Worm (Caenorhabditis elegans) whole organism, L4 larva: ENCODE results near the gene K01A11.3.
"Not testable (repeated sequence)": the region's sequence is repeated elsewhere in the genome, so short reads cannot be mapped to it uniquely, and the experiment has no call there.

Experiments
- T20F7.1 ChIP-seq: fragments of 200-800 bp; sonication (Bioruptor generic); optimal IDR thresholded peaks from 2 replicates; lab custom pipeline; 2018; ENCODE audit warnings: mild to moderate bottlenecking, missing genetic modification characterization, missing compliant biosample characterization
- ZK337.2 ChIP-seq: fragments of 200-800 bp; sonication (Bioruptor generic); IDR thresholded peaks from 2 replicates; pipeline ENCODE4 v1.3.6; 2022; ENCODE audit warnings: missing genetic modification reagents, missing genetic modification characterization, missing compliant biosample characterization
- ZK546.5 ChIP-seq, 2 experiments: sonication (generic microtip); optimal IDR thresholded peaks; 2 replicates each; lab custom pipeline; 2017; ENCODE audit warnings: missing biosample characterization in 2 of 2, missing genetic modification characterization in 2 of 2
- arid-1 ChIP-seq: fragments of 200-800 bp; sonication (Bioruptor generic); conservative IDR thresholded peaks from 2 replicates; pipeline ENCODE4 v1.3.6; 2022; ENCODE audit warnings: missing genetic modification reagents, missing genetic modification characterization, missing compliant biosample characterization
- ceh-28 ChIP-seq: fragments of 150-350 bp; optimal IDR thresholded peaks from 2 replicates; lab custom pipeline; 2014; ENCODE audit warnings: missing biosample characterization, missing genetic modification reagents, missing genetic modification characterization
- ceh-62 ChIP-seq: sonication (generic microtip); optimal IDR thresholded peaks from 2 replicates; lab custom pipeline; 2017; ENCODE audit warnings: missing biosample characterization, missing genetic modification characterization
- daf-16 ChIP-seq, 3 experiments: sonication (generic microtip); optimal IDR thresholded peaks; 2 replicates each; lab custom pipeline; 2016 to 2017; ENCODE audit warnings: missing genetic modification characterization in 3 of 3, missing genetic modification reagents in 3 of 3, mild to moderate bottlenecking in 2 of 3, missing compliant biosample characterization in 2 of 3, missing biosample characterization in 1 of 3, moderate library complexity in 1 of 3
- dmd-6 ChIP-seq: fragments of 200-800 bp; sonication (Bioruptor generic); IDR thresholded peaks from 2 replicates; pipeline ENCODE4 v1.3.6; 2022; ENCODE audit warnings: missing genetic modification reagents, missing genetic modification characterization, missing compliant biosample characterization
- fkh-10 ChIP-seq: fragments of 150-350 bp; optimal IDR thresholded peaks from 2 replicates; lab custom pipeline; 2014; ENCODE audit warnings: missing biosample characterization, missing genetic modification reagents, missing genetic modification characterization
- hif-1 ChIP-seq, 2 experiments: sonication (generic microtip); optimal IDR thresholded peaks; 2 replicates each; lab custom pipeline; 2016 to 2017; ENCODE audit warnings: missing compliant biosample characterization in 2 of 2, missing genetic modification characterization in 2 of 2, missing genetic modification reagents in 2 of 2, missing genotype in 2 of 2, mild to moderate bottlenecking in 1 of 2
- hlh-11 ChIP-seq: fragments of 200-800 bp; sonication (Bioruptor generic); optimal IDR thresholded peaks from 2 replicates; lab custom pipeline; 2018; ENCODE audit warnings: mild to moderate bottlenecking, missing genetic modification characterization, missing compliant biosample characterization
- jun-1 ChIP-seq: fragments of 150-350 bp; optimal IDR thresholded peaks from 2 replicates; lab custom pipeline; 2014; ENCODE audit warnings: missing biosample characterization, missing genetic modification reagents, missing genetic modification characterization
- lin-38 ChIP-seq: fragments of 200-800 bp; sonication (Bioruptor generic); IDR thresholded peaks from 2 replicates; pipeline ENCODE4 v1.3.6; 2022; ENCODE audit warnings: missing genetic modification reagents, missing genetic modification characterization, missing compliant biosample characterization
- lsy-2 ChIP-seq, 2 experiments: fragments of 150-350 bp in 1 of 2; sonication (generic microtip) in 1 of 2; optimal IDR thresholded peaks; 2 replicates each; lab custom pipeline; 2014 to 2017; ENCODE audit warnings: missing biosample characterization in 2 of 2, missing genetic modification characterization in 2 of 2
- madf-5 ChIP-seq, 2 experiments: fragments of 200-800 bp; sonication (Bioruptor generic); IDR thresholded peaks; 2 replicates each; pipeline ENCODE4 v1.3.6; 2022; ENCODE audit warnings: missing compliant biosample characterization in 2 of 2, missing genetic modification characterization in 2 of 2
- mdl-1 ChIP-seq, 2 experiments: fragments of 150-350 bp in 1 of 2; sonication (generic microtip) in 1 of 2; optimal IDR thresholded peaks; 2 replicates each; lab custom pipeline; 2014 to 2017; ENCODE audit warnings: missing biosample characterization in 2 of 2, missing genetic modification characterization in 2 of 2
- mdt-29 ChIP-seq: fragments of 200-800 bp; sonication (Bioruptor generic); IDR thresholded peaks from 2 replicates; pipeline ENCODE4 v1.3.6; 2022; ENCODE audit warnings: missing genetic modification reagents, missing genetic modification characterization, missing compliant biosample characterization
- nhr-28 ChIP-seq: fragments of 150-350 bp; optimal IDR thresholded peaks from 2 replicates; lab custom pipeline; 2014; ENCODE audit warnings: missing biosample characterization, missing genetic modification characterization
- nhr-48 ChIP-seq: sonication (generic microtip); optimal IDR thresholded peaks from 2 replicates; lab custom pipeline; 2016; ENCODE audit warnings: mild to moderate bottlenecking, missing genetic modification characterization, missing compliant biosample characterization
- nhr-76 ChIP-seq: fragments of 150-350 bp; optimal IDR thresholded peaks from 2 replicates; lab custom pipeline; 2014; ENCODE audit warnings: missing biosample characterization, missing genetic modification characterization
- nhr-77 ChIP-seq: fragments of 150-350 bp; optimal IDR thresholded peaks from 2 replicates; lab custom pipeline; 2014; ENCODE audit warnings: missing biosample characterization, missing genetic modification characterization
- pha-4 ChIP-seq, 2 experiments: fragments of 150-350 bp in 1 of 2; fragments of 200-800 bp in 1 of 2; sonication (Bioruptor generic) in 1 of 2; IDR thresholded peaks in 1 of 2; optimal IDR thresholded peaks in 1 of 2; 2 replicates each; pipeline versions ENCODE4 v1.3.6 to Lab custom; 2014 to 2022; ENCODE audit warnings: missing genetic modification characterization in 2 of 2, missing genetic modification reagents in 2 of 2, missing biosample characterization in 1 of 2, missing compliant biosample characterization in 1 of 2
- pqm-1 ChIP-seq: sonication (generic microtip); optimal IDR thresholded peaks from 2 replicates; lab custom pipeline; 2017; ENCODE audit warnings: missing biosample characterization, missing genetic modification characterization
- saeg-2 ChIP-seq: fragments of 200-800 bp; sonication (Bioruptor generic); IDR thresholded peaks from 2 replicates; pipeline ENCODE4 v1.3.6; 2022; ENCODE audit warnings: missing genetic modification reagents, missing genetic modification characterization, missing compliant biosample characterization
- sdz-12 ChIP-seq: fragments of 200-800 bp; sonication (Bioruptor generic); optimal IDR thresholded peaks from 2 replicates; lab custom pipeline; 2018; ENCODE audit warnings: mild to moderate bottlenecking, missing genetic modification characterization, missing compliant biosample characterization
- set-16 ChIP-seq: fragments of 200-800 bp; sonication (Bioruptor generic); IDR thresholded peaks from 2 replicates; pipeline ENCODE4 v1.3.6; 2022; ENCODE audit warnings: missing genetic modification reagents, missing genetic modification characterization, missing compliant biosample characterization
- snpc-1.2 ChIP-seq: fragments of 200-800 bp; sonication (Bioruptor generic); IDR thresholded peaks from 2 replicates; pipeline ENCODE4 v1.3.6; 2022; ENCODE audit warnings: missing genetic modification reagents, missing genetic modification characterization, missing compliant biosample characterization
- spr-1 ChIP-seq: sonication (generic microtip); optimal IDR thresholded peaks from 2 replicates; lab custom pipeline; 2016; ENCODE audit warnings: mild to moderate bottlenecking, missing genetic modification characterization, missing compliant biosample characterization
- unc-62 ChIP-seq, 3 experiments: fragments of 150-350 bp in 1 of 3; sonication (generic microtip); optimal IDR thresholded peaks in 2 of 3; peaks in 1 of 3; 1 replicate in 1 of 3; 2 replicates in 2 of 3; lab custom pipeline; 2014 to 2017; ENCODE audit warnings: missing biosample characterization in 3 of 3, missing genetic modification characterization in 3 of 3, missing genetic modification reagents in 3 of 3, missing genotype in 1 of 3
- zag-1 ChIP-seq: fragments of 150-350 bp; optimal IDR thresholded peaks from 2 replicates; lab custom pipeline; 2014; ENCODE audit warnings: missing biosample characterization, missing genetic modification characterization
- zfp-3 ChIP-seq: fragments of 200-800 bp; sonication (Bioruptor generic); conservative IDR thresholded peaks from 2 replicates; pipeline ENCODE4 v1.3.6; 2022; ENCODE audit warnings: missing genetic modification reagents, missing genetic modification characterization, missing compliant biosample characterization
- zip-2 ChIP-seq: fragments of 150-350 bp; optimal IDR thresholded peaks from 2 replicates; lab custom pipeline; 2014; ENCODE audit warnings: missing biosample characterization, missing genetic modification characterization

K01A11.3 gene

ce11 chrIII:3435152-3435551 is 17.3 kb downstream of the K01A11.3 start:
- peak in 1 of 2 experiments; percentile 51 for TF ChIP-seq mdl-1 (tag; optimal IDR thresholded peaks at IDR 0.05; lab: Kevin White, UChicago)
- TF ChIP-seq arid-1 (GFP tag; lab: Robert Waterston, UW) = no peak
- TF ChIP-seq hlh-11 = peak; percentile 41
- TF ChIP-seq madf-5 (GFP tag; IDR thresholded peaks at IDR 0.05; lab: Robert Waterston, UW) = no peak
- no peak for TF ChIP-seq T20F7.1 (GFP tag; lab: Kevin White, UChicago)
- TF ChIP-seq lsy-2 (tag; optimal IDR thresholded peaks at IDR 0.05; lab: Kevin White, UChicago) = peak in 1 of 2 experiments; percentile 4
- TF ChIP-seq dmd-6 = peak; percentile 60
- TF ChIP-seq nhr-28 (tag; lab: Kevin White, UChicago) = peak; percentile 72
- TF ChIP-seq sdz-12 = no peak
- TF ChIP-seq pqm-1 (tag; lab: Kevin White, UChicago) = peak; percentile 60
- peak in 1 of 2 experiments; percentile 99 for TF ChIP-seq unc-62 (GFP tag; optimal IDR thresholded peaks at IDR 0.05 in 1 of 2; lab: Kevin White, UChicago)
- TF ChIP-seq unc-62 (tag; optimal IDR thresholded peaks at IDR 0.05; lab: Kevin White, UChicago) = no peak
- TF ChIP-seq zag-1 (tag; lab: Kevin White, UChicago) = no peak

ce11 chrIII:3433487-3434131 is 18.8 kb downstream of the K01A11.3 start:
- TF ChIP-seq unc-62 (GFP tag; optimal IDR thresholded peaks at IDR 0.05 in 1 of 2; lab: Kevin White, UChicago) (peak in 1 of 2 experiments; percentile 57), set-16 (GFP tag; lab: Robert Waterston, UW) (peak; percentile 84)
- not testable (repeated sequence) for TF ChIP-seq unc-62 (tag; optimal IDR thresholded peaks at IDR 0.05; lab: Kevin White, UChicago)

ce11 chrIII:3431385-3431784 is 21.0 kb downstream of the K01A11.3 start, which contains the start of gene K01A11.1:
TSS of gene K01A11.1 (minus strand) at chrIII:3431485.
- TF ChIP-seq zag-1 (tag; lab: Kevin White, UChicago) = no peak
- no peak for TF ChIP-seq spr-1 (tag; lab: Kevin White, UChicago)
- TF ChIP-seq pha-4 (GFP tag; IDR thresholded peaks at IDR 0.05; lab: Robert Waterston, UW) = no peak
- no peak for TF ChIP-seq pha-4 (tag; optimal IDR thresholded peaks at IDR 0.05; lab: Kevin White, UChicago)
- no peak for TF ChIP-seq zfp-3 (GFP tag; lab: Robert Waterston, UW)
- TF ChIP-seq saeg-2 (GFP tag; lab: Robert Waterston, UW) = no peak
- no peak for TF ChIP-seq lin-38
- no peak for TF ChIP-seq mdt-29
- TF ChIP-seq daf-16 (GFP tag; optimal IDR thresholded peaks at IDR 0.05; lab: Kevin White, UChicago) = no peak
- TF ChIP-seq daf-16 (tag; optimal IDR thresholded peaks at IDR 0.05; lab: Kevin White, UChicago) = no peak
- no peak for TF ChIP-seq nhr-76 (tag; lab: Kevin White, UChicago)
- no peak for TF ChIP-seq ZK337.2 (GFP tag; lab: Robert Waterston, UW)
- TF ChIP-seq zip-2 (tag; lab: Kevin White, UChicago) = no peak
- TF ChIP-seq ceh-62 (tag; lab: Kevin White, UChicago) = no peak
- TF ChIP-seq hif-1 (tag; optimal IDR thresholded peaks at IDR 0.05; lab: Kevin White, UChicago) = no peak
- TF ChIP-seq nhr-48 (tag; lab: Kevin White, UChicago) = no peak
- TF ChIP-seq snpc-1.2 (GFP tag; lab: Robert Waterston, UW) = no peak
- no peak for TF ChIP-seq dmd-6
- no peak for TF ChIP-seq ZK546.5 (tag; optimal IDR thresholded peaks at IDR 0.05; lab: Kevin White, UChicago)
- TF ChIP-seq nhr-77 (tag; lab: Kevin White, UChicago) = no peak

- TF ChIP-seq ceh-28 (tag; lab: Kevin White, UChicago) (peak; percentile 61), jun-1 (no peak), spr-1 (tag; lab: Kevin White, UChicago) (no peak), hlh-11 (no peak), nhr-77 (tag; lab: Kevin White, UChicago) (no peak), fkh-10 (no peak)
These were observed 21.7 kb downstream of the K01A11.3 start for ce11 chrIII:3430667-3431066.
